Fruit fly (Drosophila melanogaster) whole organism, embryonic: Measurements from ENCODE around the gene Mgat4a.
A peak's percentile ranks its signal among the peaks of the same experiment; 100 is the strongest.

Source experiments
- B-H1 ChIP-seq: fragments of 200-800 bp; sonication (Bioruptor generic); IDR thresholded peaks from 3 replicates; pipeline ENCODE4 v1.3.6; 2022; ENCODE audit warnings: missing biosample characterization, missing genetic modification characterization
- Bdp1 ChIP-seq: fragments of 200-800 bp; sonication (Bioruptor generic); optimal IDR thresholded peaks from 3 replicates; lab custom pipeline; 2016; ENCODE audit warnings: missing biosample characterization, missing genetic modification characterization
- BtbVII ChIP-seq: fragments of 200-800 bp; sonication (Bioruptor generic); optimal IDR thresholded peaks from 3 replicates; lab custom pipeline; 2017; ENCODE audit warnings: missing biosample characterization, mild to moderate bottlenecking, missing genetic modification characterization
- CG10366 ChIP-seq: fragments of 200-800 bp; sonication (Bioruptor generic); IDR thresholded peaks from 2 replicates; pipeline ENCODE4 v1.3.6; 2022; ENCODE audit warnings: missing biosample characterization, missing genetic modification characterization
- CG10979 ChIP-seq: fragments of 200-800 bp; sonication (Bioruptor generic); optimal IDR thresholded peaks from 2 replicates; lab custom pipeline; 2018; ENCODE audit warnings: missing biosample characterization, mild to moderate bottlenecking, missing genetic modification characterization, moderate library complexity
- CG11247 ChIP-seq: fragments of 200-800 bp; sonication (Bioruptor generic); IDR thresholded peaks from 2 replicates; pipeline ENCODE4 v1.3.6; 2022; ENCODE audit warnings: missing biosample characterization, missing genetic modification characterization
- CG12155 ChIP-seq: fragments of 200-800 bp; sonication (Bioruptor generic); optimal IDR thresholded peaks from 3 replicates; lab custom pipeline; 2016; ENCODE audit warnings: missing biosample characterization, missing genetic modification characterization
- CG13424 ChIP-seq: fragments of 200-800 bp; sonication (Bioruptor generic); optimal IDR thresholded peaks from 2 replicates; lab custom pipeline; 2019; ENCODE audit warnings: missing biosample characterization, mild to moderate bottlenecking, missing genetic modification characterization, moderate library complexity
- CG17328 ChIP-seq: fragments of 200-800 bp; sonication (Bioruptor generic); IDR thresholded peaks from 2 replicates; pipeline ENCODE4 v1.3.6; 2022; ENCODE audit warnings: missing biosample characterization, missing genetic modification characterization
- CG1832 ChIP-seq: fragments of 200-800 bp; sonication (Bioruptor generic); optimal IDR thresholded peaks from 2 replicates; lab custom pipeline; 2017; ENCODE audit warnings: missing biosample characterization, mild to moderate bottlenecking, missing genetic modification characterization, inconsistent platforms
- CG18764 ChIP-seq: fragments of 200-800 bp; sonication (Bioruptor generic); optimal IDR thresholded peaks from 3 replicates; lab custom pipeline; 2016; ENCODE audit warnings: missing biosample characterization, missing genetic modification characterization
- CG4282 ChIP-seq: fragments of 200-800 bp; sonication (Bioruptor generic); optimal IDR thresholded peaks from 2 replicates; lab custom pipeline; 2016; ENCODE audit warnings: missing biosample characterization, missing genetic modification characterization
- CG4360 ChIP-seq: fragments of 200-800 bp; sonication (Bioruptor generic); IDR thresholded peaks from 2 replicates; pipeline ENCODE4 v1.3.6; 2022; ENCODE audit warnings: missing biosample characterization, missing genetic modification characterization
- CG4424 ChIP-seq: fragments of 200-800 bp; sonication (Bioruptor generic); optimal IDR thresholded peaks from 3 replicates; lab custom pipeline; 2016; ENCODE audit warnings: missing biosample characterization, missing genetic modification characterization
- CG7928 ChIP-seq: fragments of 200-800 bp; sonication (Bioruptor generic); optimal IDR thresholded peaks from 2 replicates; lab custom pipeline; 2017; ENCODE audit warnings: missing biosample characterization, mild to moderate bottlenecking, missing genetic modification characterization
- CG8924 ChIP-seq: fragments of 200-800 bp; optimal IDR thresholded peaks from 3 replicates; lab custom pipeline; 2019; ENCODE audit warnings: missing biosample characterization, mild to moderate bottlenecking, missing genetic modification characterization, moderate library complexity
- Drgx ChIP-seq: fragments of 200-800 bp; sonication (Bioruptor generic); IDR thresholded peaks from 2 replicates; pipeline ENCODE4 v1.3.6; 2022; ENCODE audit warnings: missing biosample characterization, missing genetic modification characterization
- Fer1 ChIP-seq: fragments of 200-800 bp; sonication (Bioruptor generic); optimal IDR thresholded peaks from 2 replicates; lab custom pipeline; 2017; ENCODE audit warnings: missing biosample characterization, mild to moderate bottlenecking, missing genetic modification characterization
- Fer3 ChIP-seq: fragments of 200-800 bp; sonication (Bioruptor generic); optimal IDR thresholded peaks from 2 replicates; lab custom pipeline; 2018; ENCODE audit warnings: missing biosample characterization, mild to moderate bottlenecking, missing genetic modification characterization, moderate library complexity
- Gsc ChIP-seq: fragments of 200-800 bp; sonication (Bioruptor generic); IDR thresholded peaks from 2 replicates; pipeline ENCODE4 v1.3.6; 2022; ENCODE audit warnings: missing biosample characterization, missing genetic modification characterization
- HLH4C ChIP-seq: fragments of 200-800 bp; sonication (Bioruptor generic); IDR thresholded peaks from 3 replicates; pipeline ENCODE4 v1.3.6; 2022; ENCODE audit warnings: missing biosample characterization, missing genetic modification characterization; ENCODE audit not compliant: partially characterized antibody
- Hsf ChIP-seq: fragments of 200-800 bp; sonication (Bioruptor generic); optimal IDR thresholded peaks from 3 replicates; lab custom pipeline; 2016; ENCODE audit warnings: missing biosample characterization, missing genetic modification characterization
- Pdp1 ChIP-seq, 2 experiments: fragments of 200-800 bp; sonication (Bioruptor generic); optimal IDR thresholded peaks; 3 replicates each; lab custom pipeline; 2016; ENCODE audit warnings: missing biosample characterization in 2 of 2, missing genetic modification characterization in 2 of 2, mild to moderate bottlenecking in 1 of 2, moderate library complexity in 1 of 2
- Scr ChIP-seq: fragments of 200-800 bp; sonication (Bioruptor generic); IDR thresholded peaks from 2 replicates; pipeline ENCODE4 v1.3.6; 2022; ENCODE audit warnings: missing biosample characterization, missing genetic modification characterization; ENCODE audit not compliant: partially characterized antibody
- YL-1 ChIP-seq: fragments of 200-800 bp; sonication (Bioruptor generic); optimal IDR thresholded peaks from 3 replicates; lab custom pipeline; 2017; ENCODE audit warnings: missing biosample characterization, mild to moderate bottlenecking, missing genetic modification characterization
- ato ChIP-seq: fragments of 200-800 bp; sonication (Bioruptor generic); IDR thresholded peaks from 2 replicates; pipeline ENCODE4 v1.3.6; 2022; ENCODE audit warnings: missing biosample characterization, missing genetic modification characterization; ENCODE audit not compliant: partially characterized antibody
- bowl ChIP-seq: fragments of 200-800 bp; sonication (Bioruptor generic); IDR thresholded peaks from 2 replicates; pipeline ENCODE4 v1.3.6; 2022; ENCODE audit warnings: missing biosample characterization, missing genetic modification characterization
- cad ChIP-seq: fragments of >200 bp; optimal IDR thresholded peaks from 2 replicates; lab custom pipeline; 2017; ENCODE audit warnings: missing biosample characterization, missing genetic modification characterization
- cwo ChIP-seq: fragments of 200-800 bp; sonication (Bioruptor generic); optimal IDR thresholded peaks from 3 replicates; lab custom pipeline; 2017; ENCODE audit warnings: missing biosample characterization, missing genetic modification characterization, mild to moderate bottlenecking, moderate library complexity, missing genetic modification reagents
- disco-r ChIP-seq: fragments of 200-800 bp; sonication (Bioruptor generic); optimal IDR thresholded peaks from 2 replicates; lab custom pipeline; 2016; ENCODE audit warnings: missing biosample characterization, missing genetic modification characterization
- emc ChIP-seq: fragments of 200-800 bp; sonication (Bioruptor generic); optimal IDR thresholded peaks from 2 replicates; lab custom pipeline; 2016; ENCODE audit warnings: missing biosample characterization, missing genetic modification characterization
- eyg ChIP-seq: fragments of 200-800 bp; sonication (Bioruptor generic); optimal IDR thresholded peaks from 3 replicates; lab custom pipeline; 2016; ENCODE audit warnings: missing biosample characterization, missing genetic modification characterization
- fd96Cb ChIP-seq: fragments of 200-800 bp; sonication (Bioruptor generic); optimal IDR thresholded peaks from 2 replicates; lab custom pipeline; 2018; ENCODE audit warnings: missing biosample characterization, mild to moderate bottlenecking, missing genetic modification characterization, moderate library complexity
- gem ChIP-seq: fragments of 200-800 bp; sonication (Bioruptor generic); optimal IDR thresholded peaks from 2 replicates; lab custom pipeline; 2019; ENCODE audit warnings: missing biosample characterization, mild to moderate bottlenecking, missing genetic modification characterization, moderate library complexity
- grn ChIP-seq: fragments of 200-800 bp; sonication (Bioruptor generic); optimal IDR thresholded peaks from 3 replicates; lab custom pipeline; 2017; ENCODE audit warnings: missing biosample characterization, missing genetic modification characterization
- gsb-n ChIP-seq: fragments of 200-800 bp; sonication (Bioruptor generic); optimal IDR thresholded peaks from 3 replicates; lab custom pipeline; 2018; ENCODE audit warnings: missing biosample characterization, mild to moderate bottlenecking, missing genetic modification characterization
- lmd ChIP-seq: fragments of 200-800 bp; sonication (Bioruptor generic); IDR thresholded peaks from 2 replicates; pipeline ENCODE4 v1.3.6; 2022; ENCODE audit warnings: missing biosample characterization, missing genetic modification characterization
- mld ChIP-seq: fragments of 200-800 bp; sonication (Bioruptor generic); IDR thresholded peaks from 3 replicates; pipeline ENCODE4 v1.3.6; 2022; ENCODE audit warnings: missing biosample characterization, missing genetic modification characterization; ENCODE audit not compliant: partially characterized antibody
- nerfin-1 ChIP-seq: fragments of 200-800 bp; sonication (Bioruptor generic); optimal IDR thresholded peaks from 3 replicates; lab custom pipeline; 2019; ENCODE audit warnings: missing biosample characterization, mild to moderate bottlenecking, missing genetic modification characterization, moderate library complexity
- otp ChIP-seq: fragments of 200-800 bp; sonication (Bioruptor generic); IDR thresholded peaks from 3 replicates; pipeline ENCODE4, ENCODE4 v1.3.6; 2022; ENCODE audit warnings: missing biosample characterization, missing genetic modification characterization
- phol ChIP-seq: fragments of 200-800 bp; sonication (Bioruptor generic); optimal IDR thresholded peaks from 3 replicates; lab custom pipeline; 2018; ENCODE audit warnings: missing biosample characterization, mild to moderate bottlenecking, missing genetic modification characterization, moderate library complexity
- slp2 ChIP-seq: fragments of 200-800 bp; sonication (Bioruptor generic); optimal IDR thresholded peaks from 2 replicates; lab custom pipeline; 2016; ENCODE audit warnings: missing biosample characterization, missing genetic modification characterization
- stc ChIP-seq: fragments of 200-800 bp; sonication (Bioruptor generic); IDR thresholded peaks from 2 replicates; pipeline ENCODE4 v1.3.6; 2022; ENCODE audit warnings: missing biosample characterization, missing genetic modification characterization
- trem ChIP-seq: fragments of 200-800 bp; optimal IDR thresholded peaks from 3 replicates; lab custom pipeline; 2019; ENCODE audit warnings: missing biosample characterization, mild to moderate bottlenecking, missing genetic modification characterization, moderate library complexity
- zf30C ChIP-seq: fragments of 200-800 bp; sonication (Bioruptor generic); optimal IDR thresholded peaks from 3 replicates; lab custom pipeline; 2018; ENCODE audit warnings: missing biosample characterization, mild to moderate bottlenecking, missing genetic modification characterization
- zfh1 ChIP-seq: fragments of 200-800 bp; sonication (Bioruptor generic); IDR thresholded peaks from 3 replicates; pipeline ENCODE4 v1.3.6; 2022; ENCODE audit warnings: missing biosample characterization, missing genetic modification characterization

The Mgat4a gene

dm6 chr3L:14790849-14791646 lies 29.2 kb downstream of the Mgat4a start (continued):
- TF ChIP-seq CG17328 (GFP tag; lab: Robert Waterston, UW) (peak; percentile 16; the same call in 1 of the 2 replicates), Bdp1 (no peak), CG1832 (GFP tag; lab: Kevin White, UChicago) (no peak), lmd (no peak), CG12155 (GFP tag; lab: Kevin White, UChicago) (no peak), zf30C (peak; percentile 87), CG4360 (GFP tag; lab: Robert Waterston, UW) (0 out of 2 replicates have a peak, but pooled peaks have one; percentile 43), Gsc (GFP tag; lab: Robert Waterston, UW) (no peak), B-H1 (GFP tag; lab: Robert Waterston, UW) (peak; percentile 18; the same call in 1 of the 3 replicates), gem (tag; lab: Kevin White, UChicago) (no peak), Drgx (GFP tag; lab: Robert Waterston, UW) (0 out of 2 replicates have a peak, but pooled peaks have one; percentile 18), cwo (GFP tag; lab: Kevin White, UChicago) (no peak), gsb-n (tag; lab: Kevin White, UChicago) (no peak), fd96Cb (tag; lab: Kevin White, UChicago) (no peak), CG8924 (tag; lab: Kevin White, UChicago) (no peak), trem (tag; lab: Kevin White, UChicago) (no peak), stc (GFP tag; lab: Robert Waterston, UW) (peak; percentile 48; the same call in 1 of the 2 replicates), bowl (GFP tag; lab: Robert Waterston, UW) (no peak), ato (GFP tag; lab: Robert Waterston, UW) (no peak), CG11247 (GFP tag; lab: Robert Waterston, UW) (no peak), Scr (GFP tag; lab: Robert Waterston, UW) (no peak), mld (GFP tag; lab: Robert Waterston, UW) (no peak), emc (GFP tag; lab: Kevin White, UChicago) (no peak)

DNA sequence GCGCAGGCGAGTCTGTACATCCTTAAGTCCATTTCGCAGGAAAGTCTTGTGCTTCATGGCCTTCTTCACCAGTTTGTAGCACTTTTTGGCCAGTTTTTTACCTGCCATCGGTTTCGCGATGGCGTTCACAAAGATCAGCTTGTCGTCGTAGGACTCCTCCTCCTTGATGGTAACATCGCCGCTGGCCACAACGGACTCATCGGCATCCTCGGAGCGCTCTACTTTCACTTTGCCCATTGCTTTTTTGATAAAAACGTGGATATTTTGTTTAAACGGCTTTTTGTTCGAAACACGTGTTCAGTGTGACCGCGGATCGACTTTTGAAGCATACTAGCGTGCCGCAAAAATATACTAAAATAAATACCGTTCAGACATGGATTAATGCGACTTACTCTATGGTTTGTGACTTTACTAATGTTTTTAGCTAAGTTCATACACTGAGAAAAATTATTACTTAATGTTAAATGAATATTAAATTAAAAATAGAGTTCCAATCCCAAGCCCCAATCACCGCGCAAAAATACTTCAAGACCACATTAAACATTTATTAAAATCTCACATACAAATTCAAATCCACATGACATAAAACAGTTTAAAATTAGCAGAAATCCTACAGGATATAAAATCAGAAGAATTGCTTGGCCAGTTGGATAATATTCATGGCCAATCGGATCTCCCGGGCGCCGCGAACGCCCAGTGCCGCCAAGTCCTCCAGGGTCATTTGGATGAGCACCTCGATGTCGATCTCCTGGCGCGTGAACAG lies 40.2 kb downstream of the Mgat4a start, which contains the start of gene NHP2:
NHP2 (minus strand) TSS at position 315 of the 763 bp plus-strand sequence.
- TF ChIP-seq CG7928, result peak; percentile 49
- peak; percentile 70 for TF ChIP-seq BtbVII (GFP tag; lab: Kevin White, UChicago)
- TF ChIP-seq cad (GFP tag; lab: Kevin White, UChicago), result no peak
- no peak for TF ChIP-seq grn
- peak; percentile 83 for TF ChIP-seq CG8924 (tag; lab: Kevin White, UChicago)
- TF ChIP-seq nerfin-1, result peak; percentile 65
- peak; percentile 90 for TF ChIP-seq gem (tag; lab: Kevin White, UChicago)
- peak; percentile 81 for TF ChIP-seq Hsf (GFP tag; lab: Kevin White, UChicago)
- TF ChIP-seq Fer3, result peak; percentile 85
- no peak for TF ChIP-seq disco-r (GFP tag; lab: Kevin White, UChicago)
- peak; percentile 39 for TF ChIP-seq slp2
- peak; percentile 79 for TF ChIP-seq zfh1 (GFP tag; lab: Robert Waterston, UW)
- TF ChIP-seq CG18764, result peak; percentile 59
- peak; percentile 83 for TF ChIP-seq CG10979 (tag; lab: Kevin White, UChicago)
- peak; percentile 95 for TF ChIP-seq YL-1
- TF ChIP-seq HLH4C (GFP tag; lab: Robert Waterston, UW), result no peak
- no peak for TF ChIP-seq CG4282 (GFP tag; lab: Kevin White, UChicago)
- peak; percentile 80 for TF ChIP-seq CG13424 (tag; lab: Kevin White, UChicago)
- peak; percentile 45 for TF ChIP-seq eyg
- TF ChIP-seq CG4424, result peak; percentile 83
- peak; percentile 87 for TF ChIP-seq phol (tag; lab: Kevin White, UChicago)
- TF ChIP-seq Pdp1 (GFP tag; optimal IDR thresholded peaks at IDR 0.05; lab: Kevin White, UChicago), result peak in 1 of 2 experiments; percentile 65
- TF ChIP-seq otp (GFP tag; lab: Robert Waterston, UW), result peak; percentile 82; the same call in 2 of the 3 replicates
- peak; percentile 77 for TF ChIP-seq CG10366 (GFP tag; lab: Robert Waterston, UW)
- peak; percentile 89 for TF ChIP-seq Fer1 (GFP tag; lab: Kevin White, UChicago)
